Worm (Caenorhabditis elegans) whole organism, early embryonic: ENCODE results near the gene acr-25.

ENCODE experiments used
- B0310.2 ChIP-seq: sonication (generic microtip); optimal IDR thresholded peaks from 2 replicates; lab custom pipeline; 2016; ENCODE audit warnings: mild to moderate bottlenecking, missing genetic modification characterization, missing compliant biosample characterization
- F13C5.2 ChIP-seq: sonication (generic microtip); optimal IDR thresholded peaks from 2 replicates; lab custom pipeline; 2017; ENCODE audit warnings: mild to moderate bottlenecking, missing genetic modification characterization, inconsistent platforms, missing compliant biosample characterization
- ama-1 ChIP-seq: fragments of 150-350 bp; optimal IDR thresholded peaks from 2 replicates; lab custom pipeline; 2014
- flt-1 ChIP-seq: fragments of 200-800 bp; sonication (Bioruptor generic); IDR thresholded peaks from 2 replicates; pipeline ENCODE4 v1.3.6; 2022; ENCODE audit warnings: missing genetic modification characterization, missing compliant biosample characterization
- hmg-4 ChIP-seq: fragments of 200-800 bp; sonication (Bioruptor generic); optimal IDR thresholded peaks from 2 replicates; lab custom pipeline; 2018; ENCODE audit warnings: mild to moderate bottlenecking, missing genetic modification characterization, missing compliant biosample characterization
- hnd-1 ChIP-seq: sonication (generic microtip); optimal IDR thresholded peaks from 2 replicates; lab custom pipeline; 2016; ENCODE audit warnings: missing genetic modification characterization, missing compliant biosample characterization
- pes-1 ChIP-seq: fragments of 200-800 bp; sonication (Bioruptor generic); IDR thresholded peaks from 2 replicates; pipeline ENCODE4 v1.3.6; 2022; ENCODE audit warnings: missing genetic modification reagents, missing genetic modification characterization, missing compliant biosample characterization
- tbx-37 ChIP-seq: fragments of 200-800 bp; sonication (Bioruptor generic); conservative IDR thresholded peaks from 2 replicates; pipeline ENCODE4 v1.3.6; 2022; ENCODE audit warnings: missing genetic modification reagents, missing genetic modification characterization, missing compliant biosample characterization

DNA sequence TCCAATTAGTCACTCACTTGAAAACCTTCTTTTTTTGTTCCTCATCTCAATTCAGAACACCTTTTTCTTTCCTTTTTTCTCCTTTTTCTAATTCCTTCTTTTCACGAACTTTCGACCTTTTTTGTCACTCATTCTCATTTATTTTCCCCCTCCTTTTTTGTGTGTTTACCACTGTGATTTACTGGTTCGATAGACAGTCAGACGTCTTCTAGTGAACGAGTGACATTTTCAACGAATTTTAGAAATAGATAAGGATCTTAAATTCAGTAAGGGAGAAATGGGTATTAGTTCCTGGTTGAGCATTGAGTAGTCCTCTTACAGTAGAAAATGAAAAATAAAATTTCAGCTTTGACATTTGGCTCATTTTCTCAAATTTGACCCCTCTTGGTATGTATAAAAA, 27.8 kb downstream of the acr-25 start:
- TF ChIP-seq flt-1 (GFP tag; lab: Robert Waterston, UW): no peak
- TF ChIP-seq pes-1 (GFP tag; lab: Robert Waterston, UW): no peak
- TF ChIP-seq hmg-4 (GFP tag; lab: Kevin White, UChicago): no peak
- TF ChIP-seq ama-1: no peak
- no peak for TF ChIP-seq B0310.2 (tag; lab: Kevin White, UChicago)
- no peak for TF ChIP-seq F13C5.2
- no peak for TF ChIP-seq tbx-37 (GFP tag; lab: Robert Waterston, UW)
- TF ChIP-seq hnd-1 (tag; lab: Kevin White, UChicago): no peak
